Worm (Caenorhabditis elegans) whole organism, young adult: ENCODE results near the gene nstp-3.

Experiments
- B0019.2 ChIP-seq: fragments of 200-800 bp; sonication (Bioruptor generic); conservative IDR thresholded peaks from 2 replicates; pipeline ENCODE4 v1.3.6; 2022; ENCODE audit warnings: missing genetic modification reagents, missing genetic modification characterization, missing compliant biosample characterization
- C06A6.2 ChIP-seq: fragments of 200-800 bp; sonication (Bioruptor generic); conservative IDR thresholded peaks from 2 replicates; pipeline ENCODE4 v1.3.6; 2022; ENCODE audit warnings: missing genetic modification characterization, missing compliant biosample characterization
- F33H1.4 ChIP-seq: fragments of 200-800 bp; sonication (Bioruptor generic); IDR thresholded peaks from 2 replicates; pipeline ENCODE4 v1.3.6; 2022; ENCODE audit warnings: missing genetic modification reagents, missing genetic modification characterization, missing compliant biosample characterization
- F52B5.7 ChIP-seq: sonication (generic microtip); optimal IDR thresholded peaks from 2 replicates; lab custom pipeline; 2016; ENCODE audit warnings: mild to moderate bottlenecking, missing genetic modification characterization, missing compliant biosample characterization
- F55B11.4 ChIP-seq: sonication (generic microtip); optimal IDR thresholded peaks from 2 replicates; lab custom pipeline; 2016; ENCODE audit warnings: missing compliant biosample characterization, missing genetic modification characterization, borderline replicate concordance; ENCODE audit not compliant: insufficient read depth
- F57A8.1 ChIP-seq: fragments of 200-800 bp; sonication (Bioruptor generic); optimal IDR thresholded peaks from 2 replicates; lab custom pipeline; 2018; ENCODE audit warnings: mild to moderate bottlenecking, missing genetic modification characterization, moderate library complexity, missing compliant biosample characterization
- T07F8.4 ChIP-seq: sonication (generic microtip); optimal IDR thresholded peaks from 2 replicates; lab custom pipeline; 2016; ENCODE audit warnings: mild to moderate bottlenecking, missing genetic modification characterization, moderate library complexity, missing compliant biosample characterization
- Y79H2A.3 ChIP-seq: fragments of 200-800 bp; sonication (Bioruptor generic); conservative IDR thresholded peaks from 2 replicates; pipeline ENCODE4 v1.3.6; 2022; ENCODE audit warnings: missing genetic modification reagents, missing genetic modification characterization, missing compliant biosample characterization
- Y95B8A.8 ChIP-seq: fragments of 200-800 bp; sonication (Bioruptor generic); IDR thresholded peaks from 2 replicates; pipeline ENCODE4 v1.3.6; 2022; ENCODE audit warnings: missing genetic modification reagents, missing genetic modification characterization, missing compliant biosample characterization
- ZK185.1 ChIP-seq: sonication (generic microtip); optimal IDR thresholded peaks from 2 replicates; lab custom pipeline; 2016; ENCODE audit warnings: mild to moderate bottlenecking, missing genetic modification characterization, missing compliant biosample characterization; ENCODE audit not compliant: poor library complexity, severe bottlenecking
- akir-1 ChIP-seq: fragments of 200-800 bp; sonication (Bioruptor generic); optimal IDR thresholded peaks from 2 replicates; lab custom pipeline; 2018; ENCODE audit warnings: mild to moderate bottlenecking, missing genetic modification characterization, moderate library complexity, missing compliant biosample characterization
- aptf-2 ChIP-seq: fragments of 200-800 bp; sonication (Bioruptor generic); conservative IDR thresholded peaks from 2 replicates; pipeline ENCODE4 v1.3.6; 2022; ENCODE audit warnings: missing genetic modification reagents, missing genetic modification characterization, missing compliant biosample characterization
- attf-3 ChIP-seq: fragments of 200-800 bp; sonication (Bioruptor generic); conservative IDR thresholded peaks from 2 replicates; pipeline ENCODE4 v1.3.6; 2022; ENCODE audit warnings: missing genetic modification reagents, missing genetic modification characterization, missing compliant biosample characterization
- attf-6 ChIP-seq: fragments of 200-800 bp; sonication (Bioruptor generic); IDR thresholded peaks from 2 replicates; pipeline ENCODE4 v1.3.6; 2022; ENCODE audit warnings: missing genetic modification reagents, missing genetic modification characterization, missing compliant biosample characterization
- cebp-1 ChIP-seq, 2 experiments: fragments of 200-800 bp in 1 of 2; sonication (Bioruptor generic) in 1 of 2; sonication (generic microtip) in 1 of 2; IDR thresholded peaks in 1 of 2; optimal IDR thresholded peaks in 1 of 2; 2 replicates each; pipeline versions ENCODE4 v1.3.6 to Lab custom; 2017 to 2022; ENCODE audit warnings: missing compliant biosample characterization in 2 of 2, missing genetic modification characterization in 2 of 2, mild to moderate bottlenecking in 1 of 2, missing genetic modification reagents in 1 of 2, moderate library complexity in 1 of 2
- cebp-2 ChIP-seq: fragments of 200-800 bp; sonication (Bioruptor generic); IDR thresholded peaks from 2 replicates; pipeline ENCODE4 v1.3.6; 2022; ENCODE audit warnings: missing genetic modification characterization, missing compliant biosample characterization
- ceh-100 ChIP-seq: fragments of 200-800 bp; sonication (Bioruptor generic); IDR thresholded peaks from 2 replicates; pipeline ENCODE4 v1.3.6; 2022; ENCODE audit warnings: missing genetic modification reagents, missing genetic modification characterization, missing compliant biosample characterization
- ceh-58 ChIP-seq: fragments of 200-800 bp; sonication (Bioruptor generic); IDR thresholded peaks from 2 replicates; pipeline ENCODE4 v1.3.6; 2022; ENCODE audit warnings: missing genetic modification characterization, missing compliant biosample characterization
- dpl-1 ChIP-seq: fragments of 150-350 bp; optimal IDR thresholded peaks from 2 replicates; lab custom pipeline; 2014; ENCODE audit warnings: missing biosample characterization, missing genetic modification reagents, missing genetic modification characterization
- efl-1 ChIP-seq: fragments of 150-350 bp; optimal IDR thresholded peaks from 2 replicates; lab custom pipeline; 2014; ENCODE audit warnings: missing biosample characterization, missing genetic modification reagents, missing genetic modification characterization
- egl-44 ChIP-seq: fragments of 200-800 bp; sonication (Bioruptor generic); IDR thresholded peaks from 2 replicates; pipeline ENCODE4 v1.3.6; 2022; ENCODE audit warnings: missing genetic modification reagents, missing genetic modification characterization, missing compliant biosample characterization
- ekl-4 ChIP-seq: fragments of 200-800 bp; sonication (Bioruptor generic); IDR thresholded peaks from 2 replicates; pipeline ENCODE4 v1.3.6; 2022; ENCODE audit warnings: missing genetic modification reagents, missing genetic modification characterization, missing compliant biosample characterization
- hlh-12 ChIP-seq: sonication (generic microtip); optimal IDR thresholded peaks from 2 replicates; lab custom pipeline; 2016; ENCODE audit warnings: missing genetic modification characterization, missing compliant biosample characterization
- hmg-1.2 ChIP-seq: fragments of 200-800 bp; sonication (Bioruptor generic); IDR thresholded peaks from 2 replicates; pipeline ENCODE4 v1.3.6; 2022; ENCODE audit warnings: missing genetic modification reagents, missing genetic modification characterization, missing compliant biosample characterization
- hmg-20 ChIP-seq: fragments of 200-800 bp; sonication (Bioruptor generic); IDR thresholded peaks from 2 replicates; pipeline ENCODE4 v1.3.6; 2022; ENCODE audit warnings: missing genetic modification reagents, missing genetic modification characterization, missing compliant biosample characterization
- hsf-1 ChIP-seq: fragments of 200-800 bp; sonication (Bioruptor generic); IDR thresholded peaks from 2 replicates; pipeline ENCODE4 v1.3.6; 2022; ENCODE audit warnings: missing genetic modification reagents, missing genetic modification characterization, missing compliant biosample characterization
- lin-26 ChIP-seq: fragments of 200-800 bp; sonication (Bioruptor generic); IDR thresholded peaks from 2 replicates; pipeline ENCODE4 v1.3.6; 2022; ENCODE audit warnings: missing genetic modification reagents, missing genetic modification characterization, missing compliant biosample characterization
- lin-40 ChIP-seq: sonication (generic microtip); optimal IDR thresholded peaks from 2 replicates; lab custom pipeline; 2016; ENCODE audit warnings: missing genetic modification characterization, mild to moderate bottlenecking, missing compliant biosample characterization, missing genotype, missing genetic modification reagents
- lin-54 ChIP-seq: fragments of 200-800 bp; sonication (Bioruptor generic); optimal IDR thresholded peaks from 2 replicates; lab custom pipeline; 2018; ENCODE audit warnings: mild to moderate bottlenecking, missing genetic modification characterization, missing compliant biosample characterization
- madf-6 ChIP-seq: fragments of 200-800 bp; sonication (Bioruptor generic); IDR thresholded peaks from 2 replicates; pipeline ENCODE4 v1.3.6; 2022; ENCODE audit warnings: missing genetic modification reagents, missing genetic modification characterization, missing compliant biosample characterization
- madf-8 ChIP-seq: fragments of 200-800 bp; sonication (Bioruptor generic); conservative IDR thresholded peaks from 2 replicates; pipeline ENCODE4 v1.3.6; 2022; ENCODE audit warnings: missing genetic modification reagents, missing genetic modification characterization, missing compliant biosample characterization
- nfya-2 ChIP-seq: fragments of 200-800 bp; sonication (Bioruptor generic); IDR thresholded peaks from 2 replicates; pipeline ENCODE4 v1.3.6; 2022; ENCODE audit warnings: missing genetic modification reagents, missing genetic modification characterization, missing compliant biosample characterization
- nhr-179 ChIP-seq: sonication (generic microtip); optimal IDR thresholded peaks from 2 replicates; lab custom pipeline; 2016; ENCODE audit warnings: mild to moderate bottlenecking, missing genetic modification characterization, missing compliant biosample characterization
- nhr-27 ChIP-seq: fragments of 200-800 bp; sonication (Bioruptor generic); optimal IDR thresholded peaks from 2 replicates; lab custom pipeline; 2018; ENCODE audit warnings: mild to moderate bottlenecking, missing genetic modification characterization, moderate library complexity, missing compliant biosample characterization
- nhr-80 ChIP-seq: sonication (generic microtip); optimal IDR thresholded peaks from 2 replicates; lab custom pipeline; 2016; ENCODE audit warnings: missing genetic modification characterization, missing compliant biosample characterization
- pbrm-1 ChIP-seq: fragments of 200-800 bp; sonication (Bioruptor generic); IDR thresholded peaks from 2 replicates; pipeline ENCODE4 v1.3.6; 2022; ENCODE audit warnings: missing genetic modification reagents, missing genetic modification characterization, missing compliant biosample characterization
- repo-1 ChIP-seq: sonication (generic microtip); optimal IDR thresholded peaks from 2 replicates; lab custom pipeline; 2017; ENCODE audit warnings: mild to moderate bottlenecking, missing genetic modification characterization, missing compliant biosample characterization
- snpc-3.4 ChIP-seq: sonication (generic microtip); optimal IDR thresholded peaks from 2 replicates; lab custom pipeline; 2017; ENCODE audit warnings: missing genetic modification characterization, mild to moderate bottlenecking, missing compliant biosample characterization, antibody characterized with exemption, moderate library complexity, missing genotype, missing genetic modification reagents
- snpc-4 ChIP-seq, 5 experiments: fragments of 150-350 bp in 1 of 5; sonication (generic microtip) in 4 of 5; optimal IDR thresholded peaks; 2 replicates each; lab custom pipeline; 2014 to 2018; ENCODE audit warnings: missing genetic modification characterization in 5 of 5, missing biosample characterization in 3 of 5, antibody characterized with exemption in 2 of 5, mild to moderate bottlenecking in 2 of 5, missing compliant biosample characterization in 2 of 5, missing genotype in 2 of 5, moderate library complexity in 2 of 5, missing genetic modification reagents in 1 of 5
- tbp1 ChIP-seq: fragments of 200-800 bp; sonication (Bioruptor generic); optimal IDR thresholded peaks from 2 replicates; lab custom pipeline; 2018; ENCODE audit warnings: mild to moderate bottlenecking, missing genetic modification characterization, missing compliant biosample characterization
- unc-62 ChIP-seq: fragments of 150-350 bp; optimal IDR thresholded peaks from 2 replicates; lab custom pipeline; 2014; ENCODE audit warnings: missing biosample characterization, missing genetic modification reagents, missing genetic modification characterization
- zim-3 ChIP-seq: sonication (generic microtip); optimal IDR thresholded peaks from 2 replicates; lab custom pipeline; 2017; ENCODE audit warnings: mild to moderate bottlenecking, missing genetic modification characterization, moderate library complexity, missing compliant biosample characterization
- ztf-28 ChIP-seq: fragments of 200-800 bp; sonication (Bioruptor generic); IDR thresholded peaks from 2 replicates; pipeline ENCODE4 v1.3.6; 2022; ENCODE audit warnings: missing genetic modification reagents, missing genetic modification characterization, missing compliant biosample characterization
- ztf-3 ChIP-seq: fragments of 200-800 bp; sonication (Bioruptor generic); optimal IDR thresholded peaks from 2 replicates; lab custom pipeline; 2018; ENCODE audit warnings: mild to moderate bottlenecking, missing genetic modification characterization, missing compliant biosample characterization
- ztf-6 ChIP-seq: fragments of 200-800 bp; sonication (Bioruptor generic); IDR thresholded peaks from 2 replicates; pipeline ENCODE4 v1.3.6; 2022; ENCODE audit warnings: missing genetic modification reagents, missing genetic modification characterization, missing compliant biosample characterization

Gene nstp-3

DNA sequence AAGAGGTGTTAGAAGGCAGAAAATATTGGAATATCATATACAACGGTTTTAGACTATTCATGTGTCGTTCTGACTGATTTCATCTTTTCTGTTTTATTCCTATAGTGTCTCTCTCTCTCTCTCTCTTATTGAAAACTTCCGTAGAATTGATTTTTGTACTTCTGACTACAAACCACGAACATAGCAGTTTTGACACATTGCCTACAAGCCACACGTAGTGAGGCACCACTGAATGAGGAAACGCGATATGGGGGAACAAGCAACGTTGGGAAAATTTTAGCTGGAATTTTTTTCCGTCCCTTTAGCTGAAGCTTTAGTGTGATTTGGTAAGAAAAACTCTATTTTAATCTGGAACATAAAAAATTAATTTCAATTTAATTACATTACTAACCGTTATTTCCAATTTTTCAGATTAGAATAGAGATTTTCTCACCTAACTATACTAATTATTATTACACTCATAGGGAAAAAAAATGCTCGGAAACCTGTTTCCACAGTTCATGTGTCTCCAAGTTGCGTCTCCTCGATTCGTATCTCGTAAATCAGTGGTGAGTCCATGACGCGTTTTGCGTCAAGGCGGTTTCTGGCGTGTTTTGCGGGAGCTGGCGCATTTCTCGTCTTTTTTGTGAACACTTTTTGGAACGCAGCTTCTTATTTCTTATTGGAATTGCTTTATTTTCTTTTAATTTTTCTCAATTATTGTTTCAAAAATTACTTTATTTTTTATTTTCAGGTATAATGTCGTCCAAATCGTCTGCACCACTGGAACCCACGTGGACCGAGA lies 7.3 kb downstream of the nstp-3 start, which contains the start of the genes nhr-142 and F44E7.9 (continued):
- TF ChIP-seq ZK185.1 = peak; percentile 55
- TF ChIP-seq nhr-27 (tag; lab: Kevin White, UChicago) = no peak
- TF ChIP-seq lin-26 = no peak
- no peak for TF ChIP-seq F55B11.4 (tag; lab: Kevin White, UChicago)
- peak; percentile 52 for TF ChIP-seq efl-1 (GFP tag; lab: Kevin White, UChicago)
- TF ChIP-seq hmg-1.2 = peak; percentile 58
- TF ChIP-seq nhr-179 (tag; lab: Kevin White, UChicago) = no peak
- TF ChIP-seq hmg-20 (GFP tag; lab: Robert Waterston, UW) = peak; percentile 45; the same call in 1 of the 2 replicates
- peak; percentile 50 for TF ChIP-seq dpl-1 (GFP tag; lab: Kevin White, UChicago)
- no peak for TF ChIP-seq ztf-3 (GFP tag; lab: Kevin White, UChicago)
- TF ChIP-seq F52B5.7 (tag; lab: Kevin White, UChicago) = no peak
- TF ChIP-seq nfya-2 = no peak
- peak; percentile 67 for TF ChIP-seq F33H1.4 (GFP tag; lab: Robert Waterston, UW)
- TF ChIP-seq ceh-58 (GFP tag; lab: Robert Waterston, UW) = no peak
- TF ChIP-seq ztf-6 (GFP tag; lab: Robert Waterston, UW) = no peak
- no peak for TF ChIP-seq unc-62 (GFP tag; lab: Kevin White, UChicago)
- TF ChIP-seq attf-3 = peak; percentile 71
- TF ChIP-seq Y95B8A.8 (GFP tag; lab: Robert Waterston, UW) = no peak
- peak; percentile 78 for TF ChIP-seq madf-6 (GFP tag; lab: Robert Waterston, UW)
- TF ChIP-seq snpc-4 (GFP tag; optimal IDR thresholded peaks at IDR 0.05; lab: Kevin White, UChicago) = peak; percentile 32
- peak; percentile 54 to 79 (median 72) for TF ChIP-seq snpc-4 (tag; optimal IDR thresholded peaks at IDR 0.05; lab: Kevin White, UChicago)
- 0 out of 2 replicates have a peak, but pooled peaks have one; percentile 39 for TF ChIP-seq ztf-28
- TF ChIP-seq zim-3 = no peak
- TF ChIP-seq cebp-2 (GFP tag; lab: Robert Waterston, UW) = no peak
- peak; percentile 47 for TF ChIP-seq madf-8 (GFP tag; lab: Robert Waterston, UW)
- peak; percentile 30; the same call in 1 of the 2 replicates for TF ChIP-seq ekl-4 (GFP tag; lab: Robert Waterston, UW)
- peak; percentile 85 for TF ChIP-seq pbrm-1 (GFP tag; lab: Robert Waterston, UW)
- 0 out of 2 replicates have a peak, but pooled peaks have one; percentile 10 for TF ChIP-seq hsf-1
- TF ChIP-seq aptf-2 (GFP tag; lab: Robert Waterston, UW) = no peak
- peak; percentile 57 for TF ChIP-seq repo-1 (tag; lab: Kevin White, UChicago)
- no peak for TF ChIP-seq akir-1 (GFP tag; lab: Kevin White, UChicago)
- TF ChIP-seq B0019.2 (GFP tag; lab: Robert Waterston, UW) = no peak
- no peak for TF ChIP-seq hlh-12
- TF ChIP-seq C06A6.2 (GFP tag; lab: Robert Waterston, UW) = peak; percentile 81
- TF ChIP-seq lin-40 (tag; lab: Kevin White, UChicago) = peak; percentile 89
- TF ChIP-seq lin-54 (GFP tag; lab: Kevin White, UChicago) = peak; percentile 84
- peak; percentile 73 for TF ChIP-seq nhr-80 (tag; lab: Kevin White, UChicago)
- TF ChIP-seq F57A8.1 = no peak
- TF ChIP-seq egl-44 = peak; percentile 48; the same call in 1 of the 2 replicates
- peak; percentile 95 for TF ChIP-seq ceh-100
- TF ChIP-seq snpc-3.4 = peak; percentile 67
- no peak for TF ChIP-seq Y79H2A.3
- TF ChIP-seq attf-6 (GFP tag; lab: Robert Waterston, UW) = no peak
- TF ChIP-seq cebp-1 (GFP tag; IDR thresholded peaks at IDR 0.05; lab: Robert Waterston, UW) = peak; percentile 54; the same call in 1 of the 2 replicates
- TF ChIP-seq cebp-1 (tag; optimal IDR thresholded peaks at IDR 0.05; lab: Kevin White, UChicago) = peak; percentile 84
- TF ChIP-seq tbp1 (GFP tag; lab: Kevin White, UChicago) = peak; percentile 68
- TF ChIP-seq T07F8.4 = no peak
